Fruit fly (Drosophila melanogaster): ENCODE data around the gene CG4229.

CG4229 gene

DNA sequence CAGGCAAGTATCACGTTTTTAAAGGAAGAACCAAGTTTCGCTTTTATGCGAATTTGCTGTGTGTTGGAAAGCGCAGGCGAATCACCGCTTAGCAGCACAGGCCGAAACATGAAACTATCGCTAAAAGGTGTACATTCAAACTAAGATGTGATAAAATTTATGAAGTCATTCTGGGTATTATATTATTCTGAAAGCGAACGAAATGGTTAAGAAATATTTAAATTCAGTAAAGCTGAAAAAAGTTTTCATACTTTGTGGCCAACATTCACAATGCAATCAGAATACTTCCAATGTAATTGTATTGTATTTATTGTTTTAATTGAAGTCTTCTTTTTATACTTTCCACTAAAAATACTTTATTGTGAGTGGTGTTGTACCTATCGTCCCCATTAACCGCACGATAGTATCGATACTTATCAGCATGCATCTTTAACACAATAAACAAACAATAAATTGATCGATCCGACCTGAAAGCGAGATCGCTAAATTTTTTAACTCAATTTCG is 24.6 kb downstream of the CG4229 start, which contains the start of gene Smn (continued):
- TF ChIP-seq gem (tag; optimal IDR thresholded peaks at IDR 0.05) (peak; percentile 69), CG33213 (GFP tag; optimal IDR thresholded peaks at IDR 0.05) (peak; percentile 43), zfh1 (GFP tag; IDR thresholded peaks at IDR 0.05) (no peak), gsb (GFP tag; IDR thresholded peaks at IDR 0.05) (no peak), CG11723 (GFP tag; optimal IDR thresholded peaks at IDR 0.05) (peak; percentile 10), CG14710 (tag; optimal IDR thresholded peaks at IDR 0.05) (peak; percentile 68), CG13424 (tag; optimal IDR thresholded peaks at IDR 0.05) (peak; percentile 49), CG10274 (GFP tag; optimal IDR thresholded peaks at IDR 0.05) (no peak), ara (GFP tag; IDR thresholded peaks at IDR 0.05) (no peak), CG8089 (GFP tag; optimal IDR thresholded peaks at IDR 0.05) (peak; percentile 31), CG12104 (GFP tag; optimal IDR thresholded peaks at IDR 0.05) (peak; percentile 11), CG16779 (GFP tag; IDR thresholded peaks at IDR 0.05) (no peak), klu (GFP tag; IDR thresholded peaks at IDR 0.05) (no peak), gce (GFP tag; IDR thresholded peaks at IDR 0.05) (no peak), CG8290 (GFP tag; optimal IDR thresholded peaks at IDR 0.05) (peak; percentile 68), CG8290 (tag; optimal IDR thresholded peaks at IDR 0.05) (peak; percentile 13 to 67), repo (GFP tag; optimal IDR thresholded peaks at IDR 0.05) (no peak), ems (GFP tag; optimal IDR thresholded peaks at IDR 0.05) (no peak), CG1024 (GFP tag; IDR thresholded peaks at IDR 0.05) (no peak), gt (GFP tag; IDR thresholded peaks at IDR 0.05) (no peak), Hmr (GFP tag; optimal IDR thresholded peaks at IDR 0.05) (peak; percentile 51), Hr51 (GFP tag; optimal IDR thresholded peaks at IDR 0.05) (peak; percentile 18 to 52), tup (GFP tag; optimal IDR thresholded peaks at IDR 0.05) (no peak), scrt (GFP tag; optimal IDR thresholded peaks at IDR 0.05) (no peak), kah (GFP tag; optimal IDR thresholded peaks at IDR 0.05) (no peak), tin (GFP tag; optimal IDR thresholded peaks at IDR 0.05) (peak; percentile 44), CG18011 (GFP tag; optimal IDR thresholded peaks at IDR 0.05) (peak; percentile 23), crp (GFP tag; optimal IDR thresholded peaks at IDR 0.05) (no peak), ewg (GFP tag; optimal IDR thresholded peaks at IDR 0.05) (no peak), psq (GFP tag; optimal IDR thresholded peaks at IDR 0.05) (no peak), gfzf (GFP tag; optimal IDR thresholded peaks at IDR 0.05) (peak; percentile 22), Max (GFP tag; optimal IDR thresholded peaks at IDR 0.05) (peak; percentile 50), Dll (GFP tag; IDR thresholded peaks at IDR 0.05; ENCODE audit: partially characterized antibody) (peak; percentile 91), ato (GFP tag; IDR thresholded peaks at IDR 0.05; ENCODE audit: partially characterized antibody) (peak; percentile 72), CG8388 (GFP tag; optimal IDR thresholded peaks at IDR 0.05) (peak; percentile 34), zf30C (GFP tag; optimal IDR thresholded peaks at IDR 0.05) (no peak), exex (tag; optimal IDR thresholded peaks at IDR 0.05) (no peak), Gsc (GFP tag; IDR thresholded peaks at IDR 0.05) (no peak), gsb-n (tag; optimal IDR thresholded peaks at IDR 0.05) (no peak), slou (GFP tag; optimal IDR thresholded peaks at IDR 0.05) (no peak), HLH3B (GFP tag; IDR thresholded peaks at IDR 0.05) (no peak), sna (GFP tag; IDR thresholded peaks at IDR 0.05; ENCODE audit: partially characterized antibody) (peak; percentile 73), CG11093 (GFP tag; IDR thresholded peaks at IDR 0.05) (0 out of 3 replicates have a peak, but pooled peaks have one; percentile 13), sim (GFP tag; IDR thresholded peaks at IDR 0.05) (no peak), Myb (GFP tag; optimal IDR thresholded peaks at IDR 0.05) (peak; percentile 55), ttk (GFP tag; IDR thresholded peaks at IDR 0.05) (no peak), Hr78 (GFP tag; optimal IDR thresholded peaks at IDR 0.05) (no peak), Gug (GFP tag; IDR thresholded peaks at IDR 0.05) (no peak), CG18262 (tag; optimal IDR thresholded peaks at IDR 0.05) (peak; percentile 36), cato (GFP tag; optimal IDR thresholded peaks at IDR 0.05; ENCODE audit: borderline replicate concordance) (no peak)
